Fruit fly (Drosophila melanogaster): ENCODE data around the gene Zdhhc8.

Zdhhc8 gene

dm6 chrX:9281998-9282644 is 73.9 kb downstream of the Zdhhc8 start:
- TF ChIP-seq Hr78 (GFP tag; optimal IDR thresholded peaks at IDR 0.05) (no peak), br (GFP tag; optimal IDR thresholded peaks at IDR 0.05) (no peak), tai (GFP tag; optimal IDR thresholded peaks at IDR 0.05) (no peak), dmrt93B (GFP tag; optimal IDR thresholded peaks at IDR 0.05) (no peak), Dif (GFP tag; optimal IDR thresholded peaks at IDR 0.05; ENCODE audit: partially characterized antibody) (no peak), woc (GFP tag; optimal IDR thresholded peaks at IDR 0.05) (no peak), GATAd (GFP tag; optimal IDR thresholded peaks at IDR 0.05) (no peak), Dfd (GFP tag; optimal IDR thresholded peaks at IDR 0.05) (no peak), Abd-B (GFP tag; optimal IDR thresholded peaks at IDR 0.05) (no peak), Jra (GFP tag; optimal IDR thresholded peaks at IDR 0.05) (no peak)

Measured in whole organism, wandering third instar larva.